Worm (Caenorhabditis elegans) whole organism, L4/young adult: Measurements from ENCODE around the gene flp-12.

Experiments
- W03F9.2 ChIP-seq: fragments of 150-350 bp; optimal IDR thresholded peaks from 2 replicates; lab custom pipeline; 2014; ENCODE audit warnings: missing biosample characterization, missing genetic modification characterization
- dao-5 ChIP-seq: sonication (generic microtip); optimal IDR thresholded peaks from 2 replicates; lab custom pipeline; 2016; ENCODE audit warnings: missing genotype, missing genetic modification characterization, moderate library complexity, missing compliant biosample characterization
- him-1 ChIP-seq: sonication (generic microtip); optimal IDR thresholded peaks from 2 replicates; lab custom pipeline; 2016; ENCODE audit warnings: missing genotype, missing genetic modification reagents, missing genetic modification characterization, missing compliant biosample characterization

ce11 chrX:4599526-4599925 is 7.4 kb upstream of the flp-12 start:
- TF ChIP-seq dao-5 (tag; lab: Kevin White, UChicago) (no peak), him-1 (no peak), W03F9.2 (tag; lab: Kevin White, UChicago) (no peak)
